Fruit fly (Drosophila melanogaster) whole organism, embryonic: ENCODE data around the gene nanos.
A peak's percentile ranks its signal among the peaks of the same experiment; 100 is the strongest.

Experiments
- Abd-B ChIP-seq: fragments of 200-800 bp; sonication (Bioruptor generic); optimal IDR thresholded peaks from 2 replicates; lab custom pipeline; 2018; ENCODE audit warnings: missing biosample characterization, mild to moderate bottlenecking, missing genetic modification characterization, moderate library complexity
- Antp ChIP-seq: fragments of 200-800 bp; sonication (Bioruptor generic); optimal IDR thresholded peaks from 3 replicates; lab custom pipeline; 2016; ENCODE audit warnings: missing biosample characterization, missing genetic modification characterization
- B-H1 ChIP-seq: fragments of 200-800 bp; sonication (Bioruptor generic); IDR thresholded peaks from 3 replicates; pipeline ENCODE4 v1.3.6; 2022; ENCODE audit warnings: missing biosample characterization, missing genetic modification characterization
- B-H2 ChIP-seq: fragments of 200-800 bp; sonication (Bioruptor generic); optimal IDR thresholded peaks from 2 replicates; lab custom pipeline; 2018; ENCODE audit warnings: missing biosample characterization, mild to moderate bottlenecking, missing genetic modification characterization
- BEAF-32 ChIP-seq: fragments of 200-800 bp; sonication (Bioruptor generic); optimal IDR thresholded peaks from 3 replicates; lab custom pipeline; 2017; ENCODE audit warnings: missing biosample characterization, missing genetic modification characterization, mild to moderate bottlenecking, moderate library complexity, missing genetic modification reagents
- Blimp-1 ChIP-seq: fragments of 200-800 bp; sonication (Bioruptor generic); optimal IDR thresholded peaks from 3 replicates; lab custom pipeline; 2018; ENCODE audit warnings: missing biosample characterization, missing genetic modification characterization, mild to moderate bottlenecking, moderate library complexity, missing genetic modification reagents
- CG10366 ChIP-seq: fragments of 200-800 bp; sonication (Bioruptor generic); IDR thresholded peaks from 2 replicates; pipeline ENCODE4 v1.3.6; 2022; ENCODE audit warnings: missing biosample characterization, missing genetic modification characterization
- CG10431 ChIP-seq: fragments of 200-800 bp; sonication (Bioruptor generic); optimal IDR thresholded peaks from 3 replicates; lab custom pipeline; 2018; ENCODE audit warnings: missing biosample characterization, mild to moderate bottlenecking, missing genetic modification characterization
- CG11398 ChIP-seq: fragments of 200-800 bp; sonication (Bioruptor generic); optimal IDR thresholded peaks from 2 replicates; lab custom pipeline; 2016; ENCODE audit warnings: missing biosample characterization, missing genetic modification characterization
- CG11456 ChIP-seq: fragments of 200-800 bp; sonication (Bioruptor generic); IDR thresholded peaks from 3 replicates; pipeline ENCODE4 v1.3.6; 2022; ENCODE audit warnings: missing biosample characterization, missing genetic modification characterization
- CG12219 ChIP-seq: fragments of 200-800 bp; sonication (Bioruptor generic); optimal IDR thresholded peaks from 3 replicates; lab custom pipeline; 2018; ENCODE audit warnings: missing biosample characterization, mild to moderate bottlenecking, missing genetic modification characterization
- CG12769 ChIP-seq: fragments of 200-800 bp; sonication (Bioruptor generic); optimal IDR thresholded peaks from 2 replicates; lab custom pipeline; 2019; ENCODE audit warnings: missing biosample characterization, mild to moderate bottlenecking, missing genetic modification characterization, moderate library complexity
- CG13424 ChIP-seq: fragments of 200-800 bp; sonication (Bioruptor generic); optimal IDR thresholded peaks from 2 replicates; lab custom pipeline; 2019; ENCODE audit warnings: missing biosample characterization, mild to moderate bottlenecking, missing genetic modification characterization, moderate library complexity
- CG13894 ChIP-seq: fragments of 200-800 bp; sonication (Bioruptor generic); optimal IDR thresholded peaks from 3 replicates; lab custom pipeline; 2018; ENCODE audit warnings: missing biosample characterization, mild to moderate bottlenecking, missing genetic modification characterization, moderate library complexity
- CG14667 ChIP-seq: fragments of 200-800 bp; sonication (Bioruptor generic); IDR thresholded peaks from 2 replicates; pipeline ENCODE4 v1.3.6; 2022; ENCODE audit warnings: missing biosample characterization, missing genetic modification characterization
- CG14860 ChIP-seq: fragments of 200-800 bp; sonication (Bioruptor generic); IDR thresholded peaks from 3 replicates; pipeline ENCODE4 v1.3.6; 2022; ENCODE audit warnings: missing biosample characterization, missing genetic modification characterization; ENCODE audit not compliant: partially characterized antibody
- CG2678 ChIP-seq: fragments of 200-800 bp; sonication (Bioruptor generic); optimal IDR thresholded peaks from 3 replicates; lab custom pipeline; 2019; ENCODE audit warnings: missing biosample characterization, mild to moderate bottlenecking, missing genetic modification characterization, moderate library complexity
- CG34224 ChIP-seq: fragments of 200-800 bp; sonication (Bioruptor generic); IDR thresholded peaks from 3 replicates; pipeline ENCODE4 v1.3.6; 2022; ENCODE audit warnings: missing biosample characterization, missing genetic modification characterization; ENCODE audit not compliant: partially characterized antibody
- CG6654 ChIP-seq: fragments of 200-800 bp; sonication (Bioruptor generic); optimal IDR thresholded peaks from 2 replicates; lab custom pipeline; 2017; ENCODE audit warnings: missing biosample characterization, mild to moderate bottlenecking, missing genetic modification characterization
- CG7271 ChIP-seq: fragments of 200-800 bp; sonication (Bioruptor generic); optimal IDR thresholded peaks from 2 replicates; lab custom pipeline; 2018; ENCODE audit warnings: missing biosample characterization, mild to moderate bottlenecking, missing genetic modification characterization, moderate library complexity
- CG9215 ChIP-seq: fragments of 200-800 bp; sonication (Bioruptor generic); IDR thresholded peaks from 2 replicates; pipeline ENCODE4 v1.3.6; 2022; ENCODE audit warnings: missing biosample characterization, missing genetic modification characterization
- Camta ChIP-seq: fragments of 200-800 bp; sonication (Bioruptor generic); optimal IDR thresholded peaks from 2 replicates; lab custom pipeline; 2016; ENCODE audit warnings: missing biosample characterization, missing genetic modification characterization
- Dref ChIP-seq: fragments of 200-800 bp; sonication (Bioruptor generic); IDR thresholded peaks from 2 replicates; pipeline ENCODE4 v1.3.6; 2022; ENCODE audit warnings: missing biosample characterization, missing genetic modification characterization
- ERR ChIP-seq: fragments of 200-800 bp; sonication (Bioruptor generic); optimal IDR thresholded peaks from 2 replicates; lab custom pipeline; 2016; ENCODE audit warnings: missing biosample characterization, missing genetic modification characterization
- Ets65A ChIP-seq: fragments of 200-800 bp; sonication (Bioruptor generic); peaks from one replicate; lab custom pipeline; 2016; ENCODE audit warnings: missing biosample characterization, missing genetic modification characterization
- Gsc ChIP-seq: fragments of 200-800 bp; sonication (Bioruptor generic); IDR thresholded peaks from 2 replicates; pipeline ENCODE4 v1.3.6; 2022; ENCODE audit warnings: missing biosample characterization, missing genetic modification characterization
- H15 ChIP-seq: fragments of 200-800 bp; sonication (Bioruptor generic); IDR thresholded peaks from 3 replicates; pipeline ENCODE4 v1.3.6; 2022; ENCODE audit warnings: missing biosample characterization, missing genetic modification characterization
- H2.0 ChIP-seq: fragments of 200-800 bp; sonication (Bioruptor generic); IDR thresholded peaks from 2 replicates; pipeline ENCODE4 v1.3.6; 2022; ENCODE audit warnings: missing biosample characterization, missing genetic modification characterization
- HHEX ChIP-seq: fragments of 200-800 bp; sonication (Bioruptor generic); optimal IDR thresholded peaks from 3 replicates; lab custom pipeline; 2017; ENCODE audit warnings: missing biosample characterization, mild to moderate bottlenecking, missing genetic modification characterization, missing genetic modification reagents
- Meics ChIP-seq: fragments of 200-800 bp; sonication (Bioruptor generic); optimal IDR thresholded peaks from 2 replicates; lab custom pipeline; 2017; ENCODE audit warnings: missing biosample characterization, mild to moderate bottlenecking, missing genetic modification characterization
- Opbp ChIP-seq: fragments of 200-800 bp; sonication (Bioruptor generic); IDR thresholded peaks from 3 replicates; pipeline ENCODE4 v1.3.6; 2022; ENCODE audit warnings: missing biosample characterization, missing genetic modification characterization; ENCODE audit not compliant: partially characterized antibody
- Pdp1 ChIP-seq, 2 experiments: fragments of 200-800 bp; sonication (Bioruptor generic); optimal IDR thresholded peaks; 3 replicates each; lab custom pipeline; 2016; ENCODE audit warnings: missing biosample characterization in 2 of 2, missing genetic modification characterization in 2 of 2, mild to moderate bottlenecking in 1 of 2, moderate library complexity in 1 of 2
- al ChIP-seq: fragments of 200-800 bp; sonication (Bioruptor generic); IDR thresholded peaks from 2 replicates; pipeline ENCODE4 v1.3.6; 2022; ENCODE audit warnings: missing biosample characterization, missing genetic modification characterization
- amos ChIP-seq: fragments of 200-800 bp; sonication (Bioruptor generic); IDR thresholded peaks from 2 replicates; pipeline ENCODE4 v1.3.6; 2022; ENCODE audit warnings: missing biosample characterization, missing genetic modification characterization; ENCODE audit not compliant: partially characterized antibody
- cad ChIP-seq: fragments of >200 bp; optimal IDR thresholded peaks from 2 replicates; lab custom pipeline; 2017; ENCODE audit warnings: missing biosample characterization, missing genetic modification characterization
- dmrt11E ChIP-seq: fragments of 200-800 bp; sonication (Bioruptor generic); optimal IDR thresholded peaks from 3 replicates; lab custom pipeline; 2018; ENCODE audit warnings: missing biosample characterization, mild to moderate bottlenecking, missing genetic modification characterization, moderate library complexity
- her ChIP-seq: fragments of 200-800 bp; sonication (Bioruptor generic); optimal IDR thresholded peaks from 2 replicates; lab custom pipeline; 2016; ENCODE audit warnings: missing biosample characterization, missing genetic modification characterization
- hth ChIP-seq: fragments of >200 bp; optimal IDR thresholded peaks from 2 replicates; lab custom pipeline; 2017; ENCODE audit warnings: inconsistent platforms
- inv ChIP-seq: fragments of 200-800 bp; sonication (Bioruptor generic); IDR thresholded peaks from 2 replicates; pipeline ENCODE4 v1.3.6; 2022; ENCODE audit warnings: missing biosample characterization, missing genetic modification characterization; ENCODE audit not compliant: partially characterized antibody
- knrl ChIP-seq: fragments of 200-800 bp; sonication (Bioruptor generic); IDR thresholded peaks from 3 replicates; pipeline ENCODE4 v1.3.6; 2022; ENCODE audit warnings: missing biosample characterization, missing genetic modification characterization; ENCODE audit not compliant: partially characterized antibody
- lov ChIP-seq, 2 experiments: fragments of 200-800 bp in 1 of 2; fragments of >200 bp in 1 of 2; sonication (Bioruptor generic) in 1 of 2; IDR thresholded peaks in 1 of 2; optimal IDR thresholded peaks in 1 of 2; 2 replicates in 1 of 2; 3 replicates in 1 of 2; pipeline versions ENCODE4 v1.3.6 to Lab custom; 2017 to 2022; ENCODE audit warnings: missing biosample characterization in 1 of 2, missing genetic modification characterization in 1 of 2
- odd ChIP-seq: fragments of 200-800 bp; sonication (Bioruptor generic); optimal IDR thresholded peaks from 2 replicates; lab custom pipeline; 2017; ENCODE audit warnings: missing biosample characterization, mild to moderate bottlenecking, missing genetic modification characterization
- row ChIP-seq: fragments of 200-800 bp; sonication (Bioruptor generic); IDR thresholded peaks from 3 replicates; pipeline ENCODE4 v1.3.6; 2022; ENCODE audit warnings: missing biosample characterization, missing genetic modification characterization
- tna ChIP-seq: fragments of 200-800 bp; sonication (Bioruptor generic); IDR thresholded peaks from 2 replicates; pipeline ENCODE4 v1.3.6; 2022; ENCODE audit warnings: missing biosample characterization, missing genetic modification characterization; ENCODE audit not compliant: partially characterized antibody
- twi ChIP-seq: fragments of 200-800 bp; optimal IDR thresholded peaks from 2 replicates; lab custom pipeline; 2019; ENCODE audit warnings: missing biosample characterization, mild to moderate bottlenecking, missing genetic modification characterization, moderate library complexity
- unpg ChIP-seq: fragments of 200-800 bp; sonication (Bioruptor generic); optimal IDR thresholded peaks from 3 replicates; lab custom pipeline; 2018; ENCODE audit warnings: missing biosample characterization, mild to moderate bottlenecking, missing genetic modification characterization, moderate library complexity
- zen ChIP-seq: fragments of 200-800 bp; sonication (Bioruptor generic); optimal IDR thresholded peaks from 3 replicates; lab custom pipeline; 2018; ENCODE audit warnings: missing biosample characterization, mild to moderate bottlenecking, missing genetic modification characterization, moderate library complexity

Gene nanos

DNA sequence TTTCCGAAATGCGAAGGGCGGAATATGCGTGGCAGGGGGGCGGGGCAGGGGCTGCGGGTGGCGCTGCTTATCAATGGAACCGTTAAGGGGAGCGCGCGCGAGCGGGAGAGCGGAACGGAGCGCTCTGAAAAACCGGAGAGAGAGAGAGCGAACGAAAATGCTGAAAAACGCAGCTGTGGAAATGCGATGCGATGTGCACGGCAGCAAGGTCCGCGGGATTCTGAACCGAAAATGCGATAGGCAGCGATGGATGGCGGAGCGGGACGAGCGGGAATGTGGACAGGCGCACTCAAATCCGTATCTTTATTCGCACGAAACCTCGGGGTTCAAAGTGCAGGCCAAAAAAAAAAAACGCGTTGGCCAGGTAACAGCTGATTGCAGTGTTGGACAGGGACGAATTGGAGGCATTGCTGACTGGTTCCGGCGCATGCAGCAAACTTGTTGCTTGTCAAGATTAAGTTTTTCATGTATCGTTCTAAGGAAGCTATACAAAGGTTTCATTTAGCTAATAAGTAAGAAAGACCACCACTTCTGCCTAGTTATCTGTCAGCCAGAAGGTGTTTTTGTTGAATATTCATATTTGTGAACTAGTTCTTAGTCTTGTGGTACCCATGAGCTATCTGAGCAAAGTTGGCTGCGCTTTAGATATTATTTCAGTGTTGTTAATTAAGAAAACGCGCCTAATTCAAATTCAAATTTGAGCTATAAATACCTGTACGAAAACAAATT lies 9.4 kb upstream of the nanos start, which contains the start of gene Ppcs (continued):
- TF ChIP-seq B-H2 (GFP tag; lab: Kevin White, UChicago) (peak; percentile 70), cad (GFP tag; lab: Kevin White, UChicago) (no peak), Gsc (GFP tag; lab: Robert Waterston, UW) (no peak), CG2678 (tag; lab: Kevin White, UChicago) (peak; percentile 62), amos (GFP tag; lab: Robert Waterston, UW) (peak; percentile 25; the same call in 1 of the 2 replicates), CG13894 (peak; percentile 54), BEAF-32 (GFP tag; lab: Kevin White, UChicago) (peak; percentile 48), Dref (GFP tag; lab: Robert Waterston, UW) (no peak), Meics (GFP tag; lab: Kevin White, UChicago) (peak; percentile 59), Antp (GFP tag; lab: Kevin White, UChicago) (peak; percentile 50), H2.0 (no peak), Opbp (GFP tag; lab: Robert Waterston, UW) (peak; percentile 99), H15 (GFP tag; lab: Robert Waterston, UW) (no peak), inv (GFP tag; lab: Robert Waterston, UW) (no peak; the same call in 1 of the 2 replicates), Camta (GFP tag; lab: Kevin White, UChicago) (peak; percentile 63), hth (lab: Kevin White, UChicago) (no peak), CG13424 (tag; lab: Kevin White, UChicago) (peak; percentile 50), CG10431 (GFP tag; lab: Kevin White, UChicago) (peak; percentile 78), al (GFP tag; lab: Robert Waterston, UW) (0 out of 2 replicates have a peak, but pooled peaks have one; percentile 35), CG11398 (peak; percentile 39), zen (tag; lab: Kevin White, UChicago) (peak; percentile 26), Blimp-1 (GFP tag; lab: Kevin White, UChicago) (peak; percentile 18), CG6654 (GFP tag; lab: Kevin White, UChicago) (no peak), Ets65A (GFP tag; lab: Kevin White, UChicago) (peak; percentile 93), B-H1 (GFP tag; lab: Robert Waterston, UW) (no peak; the same call in 2 of the 3 replicates), CG10366 (GFP tag; lab: Robert Waterston, UW) (no peak), CG34224 (peak; percentile 66; the same call in 2 of the 3 replicates), CG12769 (tag; lab: Kevin White, UChicago) (peak; percentile 22), knrl (GFP tag; lab: Robert Waterston, UW) (peak; percentile 38; the same call in 1 of the 3 replicates), twi (peak; percentile 60), unpg (GFP tag; lab: Kevin White, UChicago) (peak; percentile 20), CG11456 (GFP tag; lab: Robert Waterston, UW) (peak; percentile 27; the same call in 1 of the 3 replicates), HHEX (peak; percentile 33), her (GFP tag; lab: Kevin White, UChicago) (peak; percentile 58), CG9215 (GFP tag; lab: Robert Waterston, UW) (peak; percentile 63), lov (optimal IDR thresholded peaks at IDR 0.05; lab: Kevin White, UChicago) (no peak), lov (GFP tag; IDR thresholded peaks at IDR 0.05; lab: Robert Waterston, UW) (no peak), CG12219 (GFP tag; lab: Kevin White, UChicago) (peak; percentile 28), odd (GFP tag; lab: Kevin White, UChicago) (peak; percentile 30), Pdp1 (GFP tag; optimal IDR thresholded peaks at IDR 0.05; lab: Kevin White, UChicago) (peak; percentile 38 to 59), CG7271 (tag; lab: Kevin White, UChicago) (no peak), dmrt11E (tag; lab: Kevin White, UChicago) (peak; percentile 21), row (GFP tag; lab: Robert Waterston, UW) (peak; percentile 59), tna (no peak), Abd-B (GFP tag; lab: Kevin White, UChicago) (peak; percentile 50), CG14667 (GFP tag; lab: Robert Waterston, UW) (no peak), ERR (peak; percentile 35), CG14860 (GFP tag; lab: Robert Waterston, UW) (no peak)
